Fruit fly (Drosophila melanogaster) whole organism, adult: ENCODE measurements around the gene CG13365.

Experiments used
- CG5204 ChIP-seq: fragments of 200-800 bp; sonication (Bioruptor generic); optimal IDR thresholded peaks from 2 replicates; lab custom pipeline; 2016; ENCODE audit warnings: missing biosample characterization, missing genetic modification characterization
- pad ChIP-seq: fragments of 200-800 bp; sonication (Bioruptor generic); optimal IDR thresholded peaks from 3 replicates; lab custom pipeline; 2017; ENCODE audit warnings: missing biosample characterization, missing genetic modification characterization, mild to moderate bottlenecking, moderate library complexity, missing genetic modification reagents

- TF ChIP-seq pad (GFP tag; lab: Kevin White, UChicago) (no peak), CG5204 (GFP tag; lab: Kevin White, UChicago) (no peak)
Observed at dm6 chrX:655492-656379, 34.7 kb upstream of the CG13365 start, which contains the start of the genes Hmt4-20 and SkpA.
